Worm (Caenorhabditis elegans) whole organism, early embryonic: ENCODE results near the gene dct-16.

ENCODE experiments used
- B0310.2 ChIP-seq: sonication (generic microtip); optimal IDR thresholded peaks from 2 replicates; lab custom pipeline; 2016; ENCODE audit warnings: mild to moderate bottlenecking, missing genetic modification characterization, missing compliant biosample characterization
- aly-1 ChIP-seq: sonication (generic microtip); optimal IDR thresholded peaks from 2 replicates; lab custom pipeline; 2016; ENCODE audit warnings: missing genetic modification characterization, missing compliant biosample characterization
- ama-1 ChIP-seq: fragments of 150-350 bp; optimal IDR thresholded peaks from 2 replicates; lab custom pipeline; 2014
- ceh-13 ChIP-seq: fragments of 200-800 bp; sonication (Bioruptor generic); optimal IDR thresholded peaks from 2 replicates; lab custom pipeline; 2018; ENCODE audit warnings: mild to moderate bottlenecking, missing genetic modification characterization, missing compliant biosample characterization
- ceh-36 ChIP-seq: sonication (generic microtip); optimal IDR thresholded peaks from 2 replicates; lab custom pipeline; 2016; ENCODE audit warnings: missing genetic modification characterization, inconsistent platforms, missing compliant biosample characterization
- flt-1 ChIP-seq: fragments of 200-800 bp; sonication (Bioruptor generic); IDR thresholded peaks from 2 replicates; pipeline ENCODE4 v1.3.6; 2022; ENCODE audit warnings: missing genetic modification characterization, missing compliant biosample characterization
- hnd-1 ChIP-seq: sonication (generic microtip); optimal IDR thresholded peaks from 2 replicates; lab custom pipeline; 2016; ENCODE audit warnings: missing genetic modification characterization, missing compliant biosample characterization
- pes-1 ChIP-seq: fragments of 200-800 bp; sonication (Bioruptor generic); IDR thresholded peaks from 2 replicates; pipeline ENCODE4 v1.3.6; 2022; ENCODE audit warnings: missing genetic modification reagents, missing genetic modification characterization, missing compliant biosample characterization

- TF ChIP-seq ama-1 (lab: Kevin White, UChicago) (no peak), flt-1 (GFP tag; lab: Robert Waterston, UW) (no peak), ceh-13 (GFP tag; lab: Kevin White, UChicago) (no peak), pes-1 (no peak), ceh-36 (tag; lab: Kevin White, UChicago) (no peak), aly-1 (tag; lab: Kevin White, UChicago) (no peak), B0310.2 (no peak), hnd-1 (tag; lab: Kevin White, UChicago) (no peak)
Observed at ce11 chrV:20518927-20519326, 20.1 kb upstream of the dct-16 start, which contains the start of gene Y38H6C.25.
